Worm (Caenorhabditis elegans) whole organism, midembryonic: ENCODE results near the gene C34F6.1.

Experiments used
- med-1 ChIP-seq: sonication (generic microtip); optimal IDR thresholded peaks from 2 replicates; lab custom pipeline; 2017; ENCODE audit warnings: missing genetic modification characterization, mild to moderate bottlenecking, missing compliant biosample characterization, antibody characterized with exemption, missing genetic modification reagents; ENCODE audit not compliant: insufficient read depth
- tab-1 ChIP-seq: fragments of 200-800 bp; sonication (Bioruptor generic); IDR thresholded peaks from 2 replicates; pipeline ENCODE4 v1.3.6; 2022; ENCODE audit warnings: missing genetic modification characterization, missing compliant biosample characterization
- ztf-23 ChIP-seq: fragments of 200-800 bp; sonication (Bioruptor generic); IDR thresholded peaks from 2 replicates; pipeline ENCODE4 v1.3.6; 2022; ENCODE audit warnings: missing genetic modification reagents, missing genetic modification characterization, missing compliant biosample characterization

ce11 chrX:11193670-11194069 is 3.0 kb downstream of the C34F6.1 start:
- no peak for TF ChIP-seq med-1 (GFP tag; lab: Kevin White, UChicago)
- no peak for TF ChIP-seq ztf-23
- no peak; the same call in 1 of the 2 replicates for TF ChIP-seq tab-1 (GFP tag; lab: Robert Waterston, UW)
